Worm (Caenorhabditis elegans) whole organism, L2 larva: Measurements from ENCODE around the gene srw-14.

Source experiments
- C34F6.9 ChIP-seq: fragments of 150-350 bp; optimal IDR thresholded peaks from 2 replicates; lab custom pipeline; 2014; ENCODE audit warnings: missing biosample characterization, missing genetic modification characterization
- F13H6.1 ChIP-seq: sonication (generic microtip); optimal IDR thresholded peaks from 2 replicates; lab custom pipeline; 2016; ENCODE audit warnings: missing genetic modification characterization, missing compliant biosample characterization
- R02D3.7 ChIP-seq: fragments of 150-350 bp; optimal IDR thresholded peaks from 2 replicates; lab custom pipeline; 2014; ENCODE audit warnings: missing biosample characterization, missing genetic modification characterization
- Y55F3AM.14 ChIP-seq: fragments of 200-800 bp; sonication (Bioruptor generic); optimal IDR thresholded peaks from 2 replicates; lab custom pipeline; 2018; ENCODE audit warnings: mild to moderate bottlenecking, missing genetic modification characterization, missing compliant biosample characterization
- ZK546.5 ChIP-seq: sonication (generic microtip); optimal IDR thresholded peaks from 2 replicates; lab custom pipeline; 2017; ENCODE audit warnings: missing biosample characterization, missing genetic modification characterization
- alr-1 ChIP-seq: fragments of 150-350 bp; optimal IDR thresholded peaks from 2 replicates; lab custom pipeline; 2014; ENCODE audit warnings: missing biosample characterization, missing genetic modification characterization
- aly-2 ChIP-seq: fragments of 150-350 bp; optimal IDR thresholded peaks from 2 replicates; lab custom pipeline; 2014; ENCODE audit warnings: missing biosample characterization, missing genetic modification characterization
- ama-1 ChIP-seq: fragments of 150-350 bp; optimal IDR thresholded peaks from 2 replicates; lab custom pipeline; 2018; ENCODE audit warnings: inconsistent platforms
- blmp-1 ChIP-seq: sonication (generic microtip); optimal IDR thresholded peaks from 2 replicates; lab custom pipeline; 2017; ENCODE audit warnings: missing genetic modification characterization, mild to moderate bottlenecking, missing compliant biosample characterization, antibody characterized with exemption, moderate library complexity; ENCODE audit not compliant: insufficient read depth
- ceh-16 ChIP-seq: fragments of 150-350 bp; optimal IDR thresholded peaks from 2 replicates; lab custom pipeline; 2014; ENCODE audit warnings: missing biosample characterization, missing genetic modification characterization
- ceh-82 ChIP-seq: fragments of 150-350 bp; optimal IDR thresholded peaks from 2 replicates; lab custom pipeline; 2014; ENCODE audit warnings: missing biosample characterization, missing genetic modification characterization
- crh-2 ChIP-seq: sonication (generic microtip); optimal IDR thresholded peaks from 2 replicates; lab custom pipeline; 2017; ENCODE audit warnings: missing biosample characterization, missing genetic modification characterization
- egl-27 ChIP-seq: sonication (generic microtip); optimal IDR thresholded peaks from 3 replicates; lab custom pipeline; 2017; ENCODE audit warnings: missing biosample characterization, missing genetic modification reagents, missing genetic modification characterization
- elt-1 ChIP-seq: fragments of 150-350 bp; optimal IDR thresholded peaks from 2 replicates; lab custom pipeline; 2014; ENCODE audit warnings: missing biosample characterization, missing genetic modification characterization
- elt-3 ChIP-seq: sonication (generic microtip); optimal IDR thresholded peaks from 2 replicates; lab custom pipeline; 2017; ENCODE audit warnings: missing biosample characterization, missing genetic modification characterization
- fos-1 ChIP-seq: fragments of 150-350 bp; optimal IDR thresholded peaks from 2 replicates; lab custom pipeline; 2014; ENCODE audit warnings: missing biosample characterization, missing genetic modification characterization
- gmeb-1 ChIP-seq: fragments of 150-350 bp; optimal IDR thresholded peaks from 2 replicates; lab custom pipeline; 2014; ENCODE audit warnings: missing biosample characterization, missing genetic modification characterization
- lin-11 ChIP-seq: fragments of 150-350 bp; sonication (generic microtip); optimal IDR thresholded peaks from 2 replicates; lab custom pipeline; 2014; ENCODE audit warnings: missing biosample characterization, missing genetic modification characterization, inconsistent platforms, mixed read lengths
- lin-13 ChIP-seq: fragments of 150-350 bp; optimal IDR thresholded peaks from 2 replicates; lab custom pipeline; 2014; ENCODE audit warnings: missing biosample characterization, missing genetic modification reagents, missing genetic modification characterization
- lin-39 ChIP-seq: fragments of 150-350 bp; optimal IDR thresholded peaks from 2 replicates; lab custom pipeline; 2014; ENCODE audit warnings: missing biosample characterization, missing genetic modification reagents, missing genetic modification characterization
- lsy-2 ChIP-seq, 2 experiments: fragments of 150-350 bp in 1 of 2; sonication (generic microtip) in 1 of 2; optimal IDR thresholded peaks; 2 replicates each; lab custom pipeline; 2014 to 2017; ENCODE audit warnings: missing biosample characterization in 2 of 2, missing genetic modification characterization in 2 of 2
- mab-5 ChIP-seq: fragments of 150-350 bp; optimal IDR thresholded peaks from 2 replicates; lab custom pipeline; 2014; ENCODE audit warnings: missing biosample characterization, missing genetic modification characterization
- mbf-1 ChIP-seq: sonication (generic microtip); optimal IDR thresholded peaks from 2 replicates; lab custom pipeline; 2017; ENCODE audit warnings: missing biosample characterization, missing genetic modification characterization
- mdl-1 ChIP-seq, 2 experiments: fragments of 150-350 bp in 1 of 2; sonication (generic microtip) in 1 of 2; optimal IDR thresholded peaks; 2 replicates each; lab custom pipeline; 2017; ENCODE audit warnings: missing biosample characterization in 2 of 2, missing genetic modification characterization in 2 of 2
- nhr-10 ChIP-seq: sonication (generic microtip); optimal IDR thresholded peaks from 2 replicates; lab custom pipeline; 2017; ENCODE audit warnings: missing biosample characterization, missing genetic modification characterization
- nhr-12 ChIP-seq: fragments of 150-350 bp; optimal IDR thresholded peaks from 2 replicates; lab custom pipeline; 2014; ENCODE audit warnings: missing biosample characterization, missing genetic modification characterization
- nhr-129 ChIP-seq: fragments of 150-350 bp; optimal IDR thresholded peaks from 2 replicates; lab custom pipeline; 2014; ENCODE audit warnings: missing biosample characterization, missing genetic modification characterization
- nhr-21 ChIP-seq: fragments of 150-350 bp; optimal IDR thresholded peaks from 2 replicates; lab custom pipeline; 2014; ENCODE audit warnings: missing biosample characterization, missing genetic modification characterization
- nhr-23 ChIP-seq: fragments of 150-350 bp; optimal IDR thresholded peaks from 2 replicates; lab custom pipeline; 2014; ENCODE audit warnings: missing biosample characterization, missing genetic modification reagents, missing genetic modification characterization
- nhr-237 ChIP-seq: fragments of 150-350 bp; optimal IDR thresholded peaks from 2 replicates; lab custom pipeline; 2014; ENCODE audit warnings: missing biosample characterization, missing genetic modification characterization
- nhr-25 ChIP-seq: fragments of 150-350 bp; sonication (generic microtip); optimal IDR thresholded peaks from 3 replicates; lab custom pipeline; 2014; ENCODE audit warnings: missing biosample characterization, missing genetic modification characterization
- nhr-6 ChIP-seq: fragments of 150-350 bp; optimal IDR thresholded peaks from 2 replicates; lab custom pipeline; 2014; ENCODE audit warnings: missing biosample characterization, missing genetic modification characterization
- peb-1 ChIP-seq: fragments of 150-350 bp; optimal IDR thresholded peaks from 2 replicates; lab custom pipeline; 2014; ENCODE audit warnings: missing biosample characterization, missing genetic modification characterization
- sem-4 ChIP-seq: fragments of 150-350 bp; optimal IDR thresholded peaks from 2 replicates; lab custom pipeline; 2014; ENCODE audit warnings: missing biosample characterization, missing genetic modification reagents, missing genetic modification characterization
- sma-3 ChIP-seq: sonication (generic microtip); optimal IDR thresholded peaks from 2 replicates; lab custom pipeline; 2016; ENCODE audit warnings: missing genetic modification reagents, missing genetic modification characterization, missing compliant biosample characterization
- sma-9 ChIP-seq, 2 experiments: fragments of 150-350 bp in 1 of 2; sonication (generic microtip) in 1 of 2; optimal IDR thresholded peaks; 2 replicates each; lab custom pipeline; 2014 to 2016; ENCODE audit warnings: missing genetic modification characterization in 2 of 2, mild to moderate bottlenecking in 1 of 2, missing biosample characterization in 1 of 2, missing compliant biosample characterization in 1 of 2, missing genetic modification reagents in 1 of 2, moderate library complexity in 1 of 2
- snpc-4 ChIP-seq: fragments of 150-350 bp; optimal IDR thresholded peaks from 2 replicates; lab custom pipeline; 2014; ENCODE audit warnings: missing biosample characterization, missing genetic modification characterization
- unc-39 ChIP-seq: fragments of 150-350 bp; optimal IDR thresholded peaks from 2 replicates; lab custom pipeline; 2014; ENCODE audit warnings: missing biosample characterization, missing genetic modification characterization
- unc-55 ChIP-seq: fragments of 150-350 bp; sonication (generic microtip); optimal IDR thresholded peaks from 3 replicates; lab custom pipeline; 2014; ENCODE audit warnings: missing biosample characterization, missing genetic modification reagents, missing genetic modification characterization
- unc-62 ChIP-seq: fragments of 150-350 bp; optimal IDR thresholded peaks from 2 replicates; lab custom pipeline; 2014; ENCODE audit warnings: missing biosample characterization, missing genetic modification reagents, missing genetic modification characterization
- zag-1 ChIP-seq: fragments of 150-350 bp; optimal IDR thresholded peaks from 2 replicates; lab custom pipeline; 2014; ENCODE audit warnings: missing biosample characterization, missing genetic modification characterization
- ztf-1 ChIP-seq: fragments of 200-800 bp; sonication (Bioruptor generic); conservative IDR thresholded peaks from 2 replicates; pipeline ENCODE4 v1.3.6; 2022; ENCODE audit warnings: missing genetic modification characterization, missing compliant biosample characterization
- ztf-11 ChIP-seq: sonication (generic microtip); optimal IDR thresholded peaks from 2 replicates; lab custom pipeline; 2017; ENCODE audit warnings: missing biosample characterization, missing genetic modification characterization
- ztf-4 ChIP-seq: fragments of 150-350 bp; optimal IDR thresholded peaks from 2 replicates; lab custom pipeline; 2014; ENCODE audit warnings: missing biosample characterization, missing genetic modification characterization

srw-14 gene

DNA sequence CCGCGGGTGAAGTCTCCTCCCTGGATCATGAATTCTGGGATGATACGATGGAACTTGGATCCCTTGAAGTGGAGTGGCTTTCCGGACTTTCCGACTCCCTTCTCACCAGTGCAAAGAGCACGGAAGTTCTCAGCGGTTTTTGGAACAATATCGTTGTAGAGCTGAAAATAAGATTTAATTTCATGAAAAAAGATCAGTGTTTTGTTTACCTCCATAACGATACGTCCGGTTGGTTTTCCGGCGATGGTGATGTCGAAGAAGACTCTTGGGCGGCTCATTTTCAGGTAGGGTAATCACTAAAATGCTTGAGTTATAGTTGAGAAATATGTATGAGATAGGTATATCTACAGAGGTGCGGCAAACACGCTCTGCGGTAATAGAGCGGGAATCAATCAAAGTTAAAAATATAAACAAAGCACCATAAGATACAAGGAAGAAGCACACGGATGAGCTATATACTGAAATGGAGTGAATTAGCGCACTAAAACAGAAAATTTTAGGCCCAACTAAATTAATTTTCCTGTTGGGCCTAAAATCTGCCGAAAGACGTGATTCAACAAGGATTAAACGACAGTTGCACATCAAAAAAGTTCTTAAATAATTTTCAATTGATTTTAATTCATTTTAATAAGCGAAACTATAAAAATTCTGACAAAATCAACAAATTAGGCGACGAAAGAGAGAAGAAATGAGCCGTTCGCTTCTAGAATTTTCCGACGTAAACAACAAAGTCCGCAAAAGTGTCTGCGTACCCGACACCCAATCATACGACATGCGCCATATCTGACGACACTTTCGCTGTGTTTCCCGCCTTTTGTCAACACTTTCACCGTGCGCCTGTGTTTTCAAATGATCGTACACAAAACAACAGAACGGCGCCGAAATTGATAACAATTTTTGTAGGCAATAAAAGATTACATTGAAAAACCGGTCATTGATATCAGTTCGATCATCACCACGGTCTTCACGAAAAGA, 38.4 kb upstream of the srw-14 start, which contains the start of the genes cyn-7 and bath-36:
Gene cyn-7 (minus strand): TSS at position 296 of the 975 bp plus-strand sequence.
Gene bath-36 (plus strand): TSS at position 806 of the 975 bp plus-strand sequence.
- peak; percentile 70 for TF ChIP-seq egl-27 (tag; lab: Kevin White, UChicago)
- peak; percentile 34 for TF ChIP-seq ztf-4 (tag; lab: Kevin White, UChicago)
- TF ChIP-seq nhr-12 = no peak
- peak; percentile 89 for TF ChIP-seq fos-1 (tag; lab: Kevin White, UChicago)
- TF ChIP-seq crh-2 (tag; lab: Kevin White, UChicago) = peak; percentile 82
- TF ChIP-seq R02D3.7 (tag; lab: Kevin White, UChicago) = peak; percentile 9
- TF ChIP-seq snpc-4 (tag; lab: Kevin White, UChicago) = peak; percentile 28
- TF ChIP-seq alr-1 (tag; lab: Kevin White, UChicago) = no peak
- no peak for TF ChIP-seq mbf-1 (tag; lab: Kevin White, UChicago)
- peak; percentile 72 for TF ChIP-seq sma-9 (GFP tag; optimal IDR thresholded peaks at IDR 0.05; lab: Kevin White, UChicago)
- no peak for TF ChIP-seq sma-9 (tag; optimal IDR thresholded peaks at IDR 0.05; lab: Kevin White, UChicago)
- TF ChIP-seq mab-5 (tag; lab: Kevin White, UChicago) = peak; percentile 3
- peak; percentile 86 for TF ChIP-seq C34F6.9 (tag; lab: Kevin White, UChicago)
- peak; percentile 24 for TF ChIP-seq sem-4
- peak; percentile 86 for TF ChIP-seq gmeb-1
- peak; percentile 61 for TF ChIP-seq nhr-21
- peak; percentile 78 for TF ChIP-seq F13H6.1 (tag; lab: Kevin White, UChicago)
- TF ChIP-seq mdl-1 (tag; optimal IDR thresholded peaks at IDR 0.05; lab: Kevin White, UChicago) = peak in 1 of 2 experiments; percentile 18
- peak; percentile 71 for TF ChIP-seq nhr-129 (tag; lab: Kevin White, UChicago)
- TF ChIP-seq lin-13 (GFP tag; lab: Kevin White, UChicago) = peak; percentile 70
- peak; percentile 88 for TF ChIP-seq sma-3
- peak; percentile 75 for TF ChIP-seq nhr-25 (tag; lab: Kevin White, UChicago)
- peak; percentile 71 to 87 for TF ChIP-seq lsy-2 (tag; optimal IDR thresholded peaks at IDR 0.05; lab: Kevin White, UChicago)
- no peak for TF ChIP-seq ceh-16 (tag; lab: Kevin White, UChicago)
- TF ChIP-seq blmp-1 (tag; lab: Kevin White, UChicago) = peak; percentile 86
- TF ChIP-seq zag-1 (tag; lab: Kevin White, UChicago) = no peak
- TF ChIP-seq unc-55 = peak; percentile 67
- no peak for TF ChIP-seq elt-1 (tag; lab: Kevin White, UChicago)

DNA sequence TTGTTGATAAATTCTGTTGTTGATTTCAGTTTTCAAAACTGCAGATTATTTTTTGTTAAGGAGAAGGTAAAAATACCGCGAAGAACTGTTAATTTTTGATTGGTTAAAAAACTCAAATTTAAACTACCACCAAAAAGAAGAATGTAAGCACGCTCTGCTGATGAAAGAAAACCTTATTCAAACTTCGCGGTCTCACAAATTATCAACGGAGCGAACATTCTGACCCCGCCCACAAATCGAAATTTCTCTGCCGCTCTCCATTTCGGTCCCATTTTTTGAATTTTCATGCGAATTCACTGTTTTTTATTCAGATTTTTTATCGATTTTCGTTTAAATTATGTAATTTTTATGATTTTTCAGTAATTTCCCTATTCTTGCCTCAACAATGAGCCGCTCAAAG, 36.2 kb upstream of the srw-14 start, which contains the start of gene cyn-3:
Gene cyn-3 (plus strand): TSS at position 361 of the 400 bp plus-strand sequence.
- peak; percentile 92 for TF ChIP-seq sem-4
- TF ChIP-seq nhr-10 = no peak
- peak; percentile 85 for TF ChIP-seq ama-1
- TF ChIP-seq nhr-12 = no peak
- TF ChIP-seq nhr-6 (tag; lab: Kevin White, UChicago) = no peak
- peak; percentile 97 for TF ChIP-seq unc-55
- TF ChIP-seq nhr-23 (tag; lab: Kevin White, UChicago) = no peak
- no peak for TF ChIP-seq unc-39 (tag; lab: Kevin White, UChicago)
- peak; percentile 76 for TF ChIP-seq fos-1 (tag; lab: Kevin White, UChicago)
- peak; percentile 96 for TF ChIP-seq crh-2 (tag; lab: Kevin White, UChicago)
- TF ChIP-seq Y55F3AM.14 (GFP tag; lab: Kevin White, UChicago) = no peak
- peak; percentile 85 for TF ChIP-seq F13H6.1 (tag; lab: Kevin White, UChicago)
- TF ChIP-seq lin-13 (GFP tag; lab: Kevin White, UChicago) = peak; percentile 93
- peak; percentile 85 for TF ChIP-seq nhr-21
- TF ChIP-seq ztf-11 (tag; lab: Kevin White, UChicago) = no peak
- TF ChIP-seq lsy-2 (tag; optimal IDR thresholded peaks at IDR 0.05; lab: Kevin White, UChicago) = peak; percentile 82 to 93
- no peak for TF ChIP-seq elt-1 (tag; lab: Kevin White, UChicago)
- peak; percentile 59 for TF ChIP-seq ceh-16 (tag; lab: Kevin White, UChicago)
- TF ChIP-seq egl-27 (tag; lab: Kevin White, UChicago) = peak; percentile 31
- no peak for TF ChIP-seq mdl-1 (tag; optimal IDR thresholded peaks at IDR 0.05; lab: Kevin White, UChicago)
- TF ChIP-seq elt-3 = no peak
- no peak for TF ChIP-seq mbf-1 (tag; lab: Kevin White, UChicago)
- peak; percentile 87 for TF ChIP-seq sma-3
- peak; percentile 99 for TF ChIP-seq gmeb-1
- TF ChIP-seq lin-11 (tag; lab: Kevin White, UChicago) = peak; percentile 91
- TF ChIP-seq nhr-237 = no peak
- peak; percentile 90 for TF ChIP-seq sma-9 (GFP tag; optimal IDR thresholded peaks at IDR 0.05; lab: Kevin White, UChicago)
- no peak for TF ChIP-seq sma-9 (tag; optimal IDR thresholded peaks at IDR 0.05; lab: Kevin White, UChicago)
- TF ChIP-seq ceh-82 = peak; percentile 38
- TF ChIP-seq C34F6.9 (tag; lab: Kevin White, UChicago) = peak; percentile 93
- no peak for TF ChIP-seq ztf-1
- TF ChIP-seq ZK546.5 (tag; lab: Kevin White, UChicago) = peak; percentile 30
- no peak for TF ChIP-seq unc-62 (GFP tag; lab: Kevin White, UChicago)
- no peak for TF ChIP-seq aly-2
- TF ChIP-seq blmp-1 (tag; lab: Kevin White, UChicago) = peak; percentile 78
- no peak for TF ChIP-seq lin-39
- TF ChIP-seq zag-1 (tag; lab: Kevin White, UChicago) = peak; percentile 46
- TF ChIP-seq nhr-129 (tag; lab: Kevin White, UChicago) = peak; percentile 89
- TF ChIP-seq snpc-4 (tag; lab: Kevin White, UChicago) = peak; percentile 87
- peak; percentile 73 for TF ChIP-seq ztf-4 (tag; lab: Kevin White, UChicago)
- no peak for TF ChIP-seq peb-1 (tag; lab: Kevin White, UChicago)
- no peak for TF ChIP-seq alr-1 (tag; lab: Kevin White, UChicago)
- TF ChIP-seq nhr-25 (tag; lab: Kevin White, UChicago) = peak; percentile 93
